Worm (Caenorhabditis elegans): Measurements from ENCODE around the gene tnt-4.

DNA sequence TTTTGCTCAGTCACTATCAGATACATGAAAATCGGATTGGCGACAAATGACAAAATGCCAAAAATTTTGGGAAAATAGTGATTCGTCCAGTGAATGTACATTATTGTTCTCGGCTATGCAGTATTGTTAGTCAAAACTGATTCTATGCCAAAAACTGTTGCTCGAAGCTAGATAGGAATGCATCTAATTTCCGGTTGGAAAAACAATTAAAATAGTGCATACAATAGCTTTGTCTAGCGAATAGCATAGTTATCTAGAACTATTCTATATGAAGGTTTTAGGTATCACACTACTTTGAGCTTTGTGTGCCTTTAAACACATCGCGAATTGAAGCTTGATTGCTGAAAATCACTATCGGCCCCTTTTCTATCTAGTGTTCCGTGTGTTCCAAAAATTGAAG is 27.9 kb downstream of the tnt-4 start, which contains the start of gene srj-15:
- TF ChIP-seq ceh-28 (tag; optimal IDR thresholded peaks at IDR 0.05) (no peak), nhr-102 (tag; optimal IDR thresholded peaks at IDR 0.05) (no peak), unc-62 (GFP tag; optimal IDR thresholded peaks at IDR 0.05 in 1 of 2) (no peak), unc-62 (tag; optimal IDR thresholded peaks at IDR 0.05) (no peak), hlh-30 (tag; optimal IDR thresholded peaks at IDR 0.05; ENCODE audit: insufficient read depth) (no peak), gei-8 (GFP tag; optimal IDR thresholded peaks at IDR 0.05) (no peak), egl-27 (tag; optimal IDR thresholded peaks at IDR 0.05) (no peak)
